Fruit fly (Drosophila melanogaster) whole organism, embryonic: ENCODE results near the gene corolla.

Experiments
- Ada2b ChIP-seq: fragments of 200-800 bp; sonication (Bioruptor generic); IDR thresholded peaks from 2 replicates; pipeline ENCODE4 v1.3.6; 2022; ENCODE audit warnings: missing biosample characterization, missing genetic modification characterization
- CG10366 ChIP-seq: fragments of 200-800 bp; sonication (Bioruptor generic); IDR thresholded peaks from 2 replicates; pipeline ENCODE4 v1.3.6; 2022; ENCODE audit warnings: missing biosample characterization, missing genetic modification characterization
- CG12155 ChIP-seq: fragments of 200-800 bp; sonication (Bioruptor generic); optimal IDR thresholded peaks from 3 replicates; lab custom pipeline; 2016; ENCODE audit warnings: missing biosample characterization, missing genetic modification characterization
- CG12219 ChIP-seq: fragments of 200-800 bp; sonication (Bioruptor generic); optimal IDR thresholded peaks from 3 replicates; lab custom pipeline; 2018; ENCODE audit warnings: missing biosample characterization, mild to moderate bottlenecking, missing genetic modification characterization
- CG13296 ChIP-seq: fragments of 200-800 bp; sonication (Bioruptor generic); optimal IDR thresholded peaks from 3 replicates; lab custom pipeline; 2018; ENCODE audit warnings: missing biosample characterization, mild to moderate bottlenecking, missing genetic modification characterization
- CG14441 ChIP-seq: fragments of 200-800 bp; sonication (Bioruptor generic); IDR thresholded peaks from 2 replicates; pipeline ENCODE4 v1.3.6; 2022; ENCODE audit warnings: missing biosample characterization, missing genetic modification characterization
- CG14710 ChIP-seq: fragments of 200-800 bp; sonication (Bioruptor generic); optimal IDR thresholded peaks from 3 replicates; lab custom pipeline; 2019; ENCODE audit warnings: missing biosample characterization, mild to moderate bottlenecking, missing genetic modification characterization, moderate library complexity
- CG15601 ChIP-seq: fragments of 200-800 bp; sonication (Bioruptor generic); optimal IDR thresholded peaks from 3 replicates; lab custom pipeline; 2019; ENCODE audit warnings: missing biosample characterization, mild to moderate bottlenecking, missing genetic modification characterization, moderate library complexity
- CG17802 ChIP-seq: fragments of 200-800 bp; sonication (Bioruptor generic); optimal IDR thresholded peaks from 2 replicates; lab custom pipeline; 2018; ENCODE audit warnings: missing biosample characterization, mild to moderate bottlenecking, missing genetic modification characterization, moderate library complexity
- CG18262 ChIP-seq: fragments of 200-800 bp; optimal IDR thresholded peaks from 3 replicates; lab custom pipeline; 2019; ENCODE audit warnings: missing biosample characterization, mild to moderate bottlenecking, missing genetic modification characterization, moderate library complexity
- CG2116 ChIP-seq: fragments of 200-800 bp; sonication (Bioruptor generic); optimal IDR thresholded peaks from 3 replicates; lab custom pipeline; 2018; ENCODE audit warnings: missing biosample characterization, mild to moderate bottlenecking, missing genetic modification characterization
- CG31441 ChIP-seq: fragments of 200-800 bp; sonication (Bioruptor generic); IDR thresholded peaks from 2 replicates; pipeline ENCODE4 v1.3.6; 2022; ENCODE audit warnings: missing biosample characterization, missing genetic modification characterization
- CG3847 ChIP-seq: fragments of 200-800 bp; sonication (Bioruptor generic); IDR thresholded peaks from 2 replicates; pipeline ENCODE4 v1.3.6; 2022; ENCODE audit warnings: missing biosample characterization, missing genetic modification characterization
- CG4617 ChIP-seq: fragments of 200-800 bp; sonication (Bioruptor generic); optimal IDR thresholded peaks from 3 replicates; lab custom pipeline; 2016; ENCODE audit warnings: missing biosample characterization, missing genetic modification characterization, borderline replicate concordance
- CG6654 ChIP-seq: fragments of 200-800 bp; sonication (Bioruptor generic); optimal IDR thresholded peaks from 2 replicates; lab custom pipeline; 2017; ENCODE audit warnings: missing biosample characterization, mild to moderate bottlenecking, missing genetic modification characterization
- CG6813 ChIP-seq: fragments of 200-800 bp; sonication (Bioruptor generic); optimal IDR thresholded peaks from 2 replicates; lab custom pipeline; 2017; ENCODE audit warnings: missing biosample characterization, missing genetic modification characterization, mild to moderate bottlenecking, moderate library complexity, missing genetic modification reagents
- CG8359 ChIP-seq: fragments of 200-800 bp; sonication (Bioruptor generic); optimal IDR thresholded peaks from 2 replicates; lab custom pipeline; 2017; ENCODE audit warnings: missing biosample characterization, mild to moderate bottlenecking, missing genetic modification characterization, borderline replicate concordance
- CG8765 ChIP-seq: fragments of 200-800 bp; sonication (Bioruptor generic); IDR thresholded peaks from 2 replicates; pipeline ENCODE4 v1.3.6; 2022; ENCODE audit warnings: missing biosample characterization, missing genetic modification characterization
- CG9727 ChIP-seq: fragments of 200-800 bp; sonication (Bioruptor generic); optimal IDR thresholded peaks from 3 replicates; lab custom pipeline; 2017; ENCODE audit warnings: missing biosample characterization, mild to moderate bottlenecking, missing genetic modification characterization
- D19B ChIP-seq: fragments of 200-800 bp; sonication (Bioruptor generic); optimal IDR thresholded peaks from 2 replicates; lab custom pipeline; 2017; ENCODE audit warnings: missing biosample characterization, mild to moderate bottlenecking, missing genetic modification characterization
- Gsc ChIP-seq: fragments of 200-800 bp; sonication (Bioruptor generic); IDR thresholded peaks from 2 replicates; pipeline ENCODE4 v1.3.6; 2022; ENCODE audit warnings: missing biosample characterization, missing genetic modification characterization
- Hey ChIP-seq: fragments of 200-800 bp; sonication (Bioruptor generic); optimal IDR thresholded peaks from 3 replicates; lab custom pipeline; 2018; ENCODE audit warnings: missing biosample characterization, mild to moderate bottlenecking, missing genetic modification characterization
- Hr39 ChIP-seq: fragments of >200 bp; optimal IDR thresholded peaks from 2 replicates; lab custom pipeline; 2017
- MBD-R2 ChIP-seq: fragments of 200-800 bp; sonication (Bioruptor generic); IDR thresholded peaks from 2 replicates; pipeline ENCODE4 v1.3.6; 2022; ENCODE audit warnings: missing biosample characterization, missing genetic modification characterization
- NFAT ChIP-seq: fragments of 200-800 bp; sonication (Bioruptor generic); IDR thresholded peaks from 2 replicates; pipeline ENCODE4 v1.3.6; 2022; ENCODE audit warnings: missing biosample characterization, missing genetic modification characterization
- Oli ChIP-seq: fragments of 200-800 bp; sonication (Bioruptor generic); optimal IDR thresholded peaks from 2 replicates; lab custom pipeline; 2018; ENCODE audit warnings: missing biosample characterization, mild to moderate bottlenecking, missing genetic modification characterization, moderate library complexity
- Six4 ChIP-seq: fragments of 200-800 bp; sonication (Bioruptor generic); optimal IDR thresholded peaks from 2 replicates; lab custom pipeline; 2016; ENCODE audit warnings: missing biosample characterization, missing genetic modification characterization
- Sry-δ ChIP-seq: fragments of 200-800 bp; sonication (Bioruptor generic); optimal IDR thresholded peaks from 2 replicates; lab custom pipeline; 2016; ENCODE audit warnings: missing biosample characterization, missing genetic modification characterization
- ash1 ChIP-seq: fragments of 200-800 bp; sonication (Bioruptor generic); optimal IDR thresholded peaks from 2 replicates; lab custom pipeline; 2018; ENCODE audit warnings: missing biosample characterization, mild to moderate bottlenecking, missing genetic modification characterization
- cato ChIP-seq: fragments of 200-800 bp; sonication (Bioruptor generic); optimal IDR thresholded peaks from 2 replicates; lab custom pipeline; 2016; ENCODE audit warnings: missing biosample characterization, missing genetic modification characterization, borderline replicate concordance
- caup ChIP-seq: fragments of 200-800 bp; sonication (Bioruptor generic); optimal IDR thresholded peaks from 3 replicates; lab custom pipeline; 2017; ENCODE audit warnings: missing biosample characterization, mild to moderate bottlenecking, missing genetic modification characterization, moderate library complexity; ENCODE audit not compliant: severe bottlenecking
- chm ChIP-seq: fragments of 200-800 bp; sonication (Bioruptor generic); IDR thresholded peaks from 2 replicates; pipeline ENCODE4 v1.3.6; 2022; ENCODE audit warnings: missing biosample characterization, missing genetic modification characterization
- danr ChIP-seq: fragments of 200-800 bp; sonication (Bioruptor generic); IDR thresholded peaks from 2 replicates; pipeline ENCODE4 v1.3.6; 2022; ENCODE audit warnings: missing biosample characterization, missing genetic modification characterization
- dimm ChIP-seq: fragments of 200-800 bp; sonication (Bioruptor generic); IDR thresholded peaks from 2 replicates; pipeline ENCODE4 v1.3.6; 2022; ENCODE audit warnings: missing biosample characterization, missing genetic modification characterization
- gem ChIP-seq: fragments of 200-800 bp; sonication (Bioruptor generic); optimal IDR thresholded peaks from 2 replicates; lab custom pipeline; 2019; ENCODE audit warnings: missing biosample characterization, mild to moderate bottlenecking, missing genetic modification characterization, moderate library complexity
- grau ChIP-seq: fragments of 200-800 bp; optimal IDR thresholded peaks from 3 replicates; lab custom pipeline; 2019; ENCODE audit warnings: missing biosample characterization, mild to moderate bottlenecking, missing genetic modification characterization, moderate library complexity
- gsb ChIP-seq: fragments of 200-800 bp; sonication (Bioruptor generic); IDR thresholded peaks from 2 replicates; pipeline ENCODE4 v1.3.6; 2022; ENCODE audit warnings: missing biosample characterization, missing genetic modification characterization
- jing ChIP-seq: fragments of 200-800 bp; sonication (Bioruptor generic); optimal IDR thresholded peaks from 2 replicates; lab custom pipeline; 2018; ENCODE audit warnings: missing biosample characterization, mild to moderate bottlenecking, missing genetic modification characterization
- jumu ChIP-seq: fragments of 200-800 bp; sonication (Bioruptor generic); optimal IDR thresholded peaks from 3 replicates; lab custom pipeline; 2016; ENCODE audit warnings: missing biosample characterization, missing genetic modification characterization
- mirr ChIP-seq: fragments of 200-800 bp; sonication (Bioruptor generic); optimal IDR thresholded peaks from 3 replicates; lab custom pipeline; 2018; ENCODE audit warnings: missing biosample characterization, mild to moderate bottlenecking, missing genetic modification characterization
- nerfin-1 ChIP-seq: fragments of 200-800 bp; sonication (Bioruptor generic); optimal IDR thresholded peaks from 3 replicates; lab custom pipeline; 2019; ENCODE audit warnings: missing biosample characterization, mild to moderate bottlenecking, missing genetic modification characterization, moderate library complexity
- pb ChIP-seq: fragments of 200-800 bp; sonication (Bioruptor generic); optimal IDR thresholded peaks from 3 replicates; lab custom pipeline; 2016; ENCODE audit warnings: missing biosample characterization, missing genetic modification characterization
- pho ChIP-seq: fragments of 200-800 bp; sonication (Bioruptor generic); optimal IDR thresholded peaks from 2 replicates; lab custom pipeline; 2016; ENCODE audit warnings: missing biosample characterization, missing genetic modification characterization
- prd ChIP-seq, 3 experiments: fragments of >200 bp in 2 of 3; fragments of 200-800 bp in 1 of 3; sonication (Bioruptor generic) in 1 of 3; optimal IDR thresholded peaks in 2 of 3; IDR thresholded peaks in 1 of 3; 2 replicates in 2 of 3; 3 replicates in 1 of 3; pipeline versions ENCODE4 v1.3.6 to Lab custom; 2017 to 2022; ENCODE audit warnings: missing biosample characterization in 1 of 3, missing genetic modification characterization in 1 of 3
- schlank ChIP-seq: fragments of 200-800 bp; sonication (Bioruptor generic); optimal IDR thresholded peaks from 2 replicates; lab custom pipeline; 2018; ENCODE audit warnings: missing biosample characterization, mild to moderate bottlenecking, missing genetic modification characterization
- slp2 ChIP-seq: fragments of 200-800 bp; sonication (Bioruptor generic); optimal IDR thresholded peaks from 2 replicates; lab custom pipeline; 2016; ENCODE audit warnings: missing biosample characterization, missing genetic modification characterization
- stc ChIP-seq: fragments of 200-800 bp; sonication (Bioruptor generic); IDR thresholded peaks from 2 replicates; pipeline ENCODE4 v1.3.6; 2022; ENCODE audit warnings: missing biosample characterization, missing genetic modification characterization
- trem ChIP-seq: fragments of 200-800 bp; optimal IDR thresholded peaks from 3 replicates; lab custom pipeline; 2019; ENCODE audit warnings: missing biosample characterization, mild to moderate bottlenecking, missing genetic modification characterization, moderate library complexity
- usp ChIP-seq: fragments of >200 bp; optimal IDR thresholded peaks from 2 replicates; lab custom pipeline; 2017; ENCODE audit warnings: missing biosample characterization, missing genetic modification characterization
- zf30C ChIP-seq: fragments of 200-800 bp; sonication (Bioruptor generic); optimal IDR thresholded peaks from 3 replicates; lab custom pipeline; 2018; ENCODE audit warnings: missing biosample characterization, mild to moderate bottlenecking, missing genetic modification characterization

The corolla gene

dm6 chrX:17631996-17632612 lies at the start of gene corolla, which contains the start of gene ND-24 (continued):
- TF ChIP-seq Sry-δ (GFP tag; lab: Kevin White, UChicago) (peak; percentile 90), CG12155 (GFP tag; lab: Kevin White, UChicago) (peak; percentile 83), CG31441 (no peak; the same call in none of the 2 replicates), Gsc (no peak), CG14710 (tag; lab: Kevin White, UChicago) (peak; percentile 92), caup (GFP tag; lab: Kevin White, UChicago) (peak; percentile 78), grau (tag; lab: Kevin White, UChicago) (peak; percentile 69), slp2 (GFP tag; lab: Kevin White, UChicago) (peak; percentile 78), pb (GFP tag; lab: Kevin White, UChicago) (peak; percentile 45), Ada2b (GFP tag; lab: Robert Waterston, UW) (peak; percentile 82), CG4617 (peak; percentile 76), CG6813 (no peak), gem (tag; lab: Kevin White, UChicago) (peak; percentile 90), nerfin-1 (tag; lab: Kevin White, UChicago) (peak; percentile 48), jumu (GFP tag; lab: Kevin White, UChicago) (peak; percentile 82), CG8765 (GFP tag; lab: Robert Waterston, UW) (peak; percentile 78; the same call in 1 of the 2 replicates), CG18262 (tag; lab: Kevin White, UChicago) (peak; percentile 68), CG17802 (tag; lab: Kevin White, UChicago) (peak; percentile 53), CG8359 (GFP tag; lab: Kevin White, UChicago) (no peak), stc (peak; percentile 84), prd (optimal IDR thresholded peaks at IDR 0.05; lab: Kevin White, UChicago) (no peak), prd (GFP tag; IDR thresholded peaks at IDR 0.05; lab: Robert Waterston, UW) (peak; percentile 93), Hr39 (lab: Kevin White, UChicago) (no peak), ash1 (GFP tag; lab: Kevin White, UChicago) (no peak), CG3847 (GFP tag; lab: Robert Waterston, UW) (peak; percentile 91), CG15601 (tag; lab: Kevin White, UChicago) (peak; percentile 80), Six4 (GFP tag; lab: Kevin White, UChicago) (peak; percentile 74), chm (GFP tag; lab: Robert Waterston, UW) (peak; percentile 70), CG12219 (GFP tag; lab: Kevin White, UChicago) (peak; percentile 2), jing (GFP tag; lab: Kevin White, UChicago) (no peak), danr (peak; percentile 79), dimm (GFP tag; lab: Robert Waterston, UW) (peak; percentile 59), Hey (tag; lab: Kevin White, UChicago) (no peak), usp (GFP tag; lab: Kevin White, UChicago) (no peak), Oli (tag; lab: Kevin White, UChicago) (peak; percentile 62), CG10366 (GFP tag; lab: Robert Waterston, UW) (peak; percentile 90), MBD-R2 (peak; percentile 85), trem (peak; percentile 69), CG13296 (GFP tag; lab: Kevin White, UChicago) (peak; percentile 73), pho (GFP tag; lab: Kevin White, UChicago) (peak; percentile 88), CG2116 (GFP tag; lab: Kevin White, UChicago) (peak; percentile 89), gsb (GFP tag; lab: Robert Waterston, UW) (0 out of 2 replicates have a peak, but pooled peaks have one; percentile 30), NFAT (GFP tag; lab: Robert Waterston, UW) (peak; percentile 81), D19B (GFP tag; lab: Kevin White, UChicago) (peak; percentile 23), schlank (tag; lab: Kevin White, UChicago) (no peak), zf30C (GFP tag; lab: Kevin White, UChicago) (no peak), mirr (GFP tag; lab: Kevin White, UChicago) (no peak), CG14441 (GFP tag; lab: Robert Waterston, UW) (peak; percentile 87), CG6654 (GFP tag; lab: Kevin White, UChicago) (no peak), CG9727 (GFP tag; lab: Kevin White, UChicago) (peak; percentile 86), cato (GFP tag; lab: Kevin White, UChicago) (peak; percentile 71)
